Fruit fly (Drosophila melanogaster) whole organism, wandering third instar larva: ENCODE data around the gene CG15740.
A peak's percentile ranks its signal among the peaks of the same experiment; 100 is the strongest.

Source experiments
- Abd-B ChIP-seq: fragments of >200 bp; optimal IDR thresholded peaks from 2 replicates; lab custom pipeline; 2017; ENCODE audit warnings: missing biosample characterization, missing genetic modification characterization
- CG32264 ChIP-seq: fragments of 200-800 bp; sonication (Bioruptor generic); optimal IDR thresholded peaks from 2 replicates; lab custom pipeline; 2016; ENCODE audit warnings: missing biosample characterization, missing genetic modification characterization
- CG9705 ChIP-seq: fragments of 200-800 bp; sonication (Bioruptor generic); optimal IDR thresholded peaks from 2 replicates; lab custom pipeline; 2018; ENCODE audit warnings: missing biosample characterization, mild to moderate bottlenecking, missing genetic modification characterization
- CrebA ChIP-seq: fragments of 200-800 bp; sonication (Bioruptor generic); optimal IDR thresholded peaks from 2 replicates; lab custom pipeline; 2016; ENCODE audit warnings: missing biosample characterization, mild to moderate bottlenecking, missing genetic modification characterization, borderline replicate concordance
- Dif ChIP-seq: fragments of 200-275, 200-300 bp; sonication (Bioruptor generic); optimal IDR thresholded peaks from 2 replicates; lab custom pipeline; 2018; ENCODE audit warnings: missing biosample characterization, missing genetic modification characterization; ENCODE audit not compliant: partially characterized antibody
- HLH106 ChIP-seq: fragments of 200-800 bp; optimal IDR thresholded peaks from 3 replicates; lab custom pipeline; 2019; ENCODE audit warnings: missing biosample characterization, mild to moderate bottlenecking, missing genetic modification characterization, moderate library complexity
- Hnf4 ChIP-seq: fragments of 200-800 bp; sonication (Bioruptor generic); optimal IDR thresholded peaks from 2 replicates; lab custom pipeline; 2016; ENCODE audit warnings: missing biosample characterization, mild to moderate bottlenecking, missing genetic modification characterization
- Hr83 ChIP-seq: fragments of 200-300 bp; sonication (Bioruptor generic); optimal IDR thresholded peaks from 2 replicates; lab custom pipeline; 2016; ENCODE audit warnings: missing biosample characterization, mild to moderate bottlenecking, missing genetic modification characterization, moderate library complexity; ENCODE audit not compliant: poor library complexity, severe bottlenecking
- Jra ChIP-seq: sonication (Bioruptor generic); optimal IDR thresholded peaks from 2 replicates; lab custom pipeline; 2016; ENCODE audit warnings: missing biosample characterization, missing genetic modification characterization
- Mio ChIP-seq: sonication (Bioruptor generic); optimal IDR thresholded peaks from 2 replicates; lab custom pipeline; 2016; ENCODE audit warnings: missing biosample characterization, missing genetic modification characterization
- Myc ChIP-seq: fragments of >200 bp; optimal IDR thresholded peaks from 2 replicates; lab custom pipeline; 2017
- N ChIP-seq: fragments of >200 bp; optimal IDR thresholded peaks from 2 replicates; lab custom pipeline; 2018; ENCODE audit warnings: missing biosample characterization, missing external identifiers, missing genetic modification characterization
- Rel ChIP-seq, 2 experiments: fragments of 200-800 bp; sonication (Bioruptor generic) in 1 of 2; optimal IDR thresholded peaks; 2 replicates in 1 of 2; 3 replicates in 1 of 2; lab custom pipeline; 2016 to 2019; ENCODE audit warnings: mild to moderate bottlenecking in 2 of 2, missing biosample characterization in 2 of 2, missing genetic modification characterization in 2 of 2, moderate library complexity in 1 of 2
- Sp1 ChIP-seq: fragments of 200-800 bp; sonication (Bioruptor generic); optimal IDR thresholded peaks from 3 replicates; lab custom pipeline; 2019; ENCODE audit warnings: missing biosample characterization, mild to moderate bottlenecking, missing genetic modification characterization, moderate library complexity
- Vsx2 ChIP-seq: fragments of 200-300, 225-300 bp; sonication (Bioruptor generic); optimal IDR thresholded peaks from 2 replicates; lab custom pipeline; 2018; ENCODE audit warnings: missing biosample characterization, missing genetic modification characterization; ENCODE audit not compliant: partially characterized antibody
- br ChIP-seq: fragments of 200-800 bp; sonication (Bioruptor generic); optimal IDR thresholded peaks from 2 replicates; lab custom pipeline; 2016; ENCODE audit warnings: missing biosample characterization, missing genetic modification characterization
- brk ChIP-seq: fragments of 200-800 bp; sonication (Bioruptor generic); optimal IDR thresholded peaks from 2 replicates; lab custom pipeline; 2016; ENCODE audit warnings: missing biosample characterization, mild to moderate bottlenecking, missing genetic modification characterization
- dl ChIP-seq, 2 experiments: fragments of 175-275, 200-275 bp in 1 of 2; fragments of 200-275 bp in 1 of 2; sonication (Bioruptor generic); optimal IDR thresholded peaks; lab custom pipeline; 2018; ENCODE audit warnings: mild to moderate bottlenecking in 2 of 2, missing biosample characterization in 2 of 2, missing genetic modification characterization in 2 of 2, moderate library complexity in 2 of 2; ENCODE audit not compliant: partially characterized antibody in 2 of 2, insufficient read depth in 1 of 2
- dmrt93B ChIP-seq: fragments of 200-800 bp; sonication (Bioruptor generic); optimal IDR thresholded peaks from 2 replicates; lab custom pipeline; 2018; ENCODE audit warnings: missing biosample characterization, mild to moderate bottlenecking, missing genetic modification characterization
- ey ChIP-seq: fragments of 200-800 bp; sonication (Bioruptor generic); optimal IDR thresholded peaks from 2 replicates; lab custom pipeline; 2016; ENCODE audit warnings: missing biosample characterization, missing genetic modification characterization
- foxo ChIP-seq, 2 experiments: fragments of 200-800 bp; sonication (Bioruptor generic); optimal IDR thresholded peaks; 2 replicates in 1 of 2; 3 replicates in 1 of 2; lab custom pipeline; 2016 to 2017; ENCODE audit warnings: missing biosample characterization in 2 of 2, missing genetic modification characterization in 2 of 2
- fru ChIP-seq: fragments of 200-800 bp; sonication (Bioruptor generic); optimal IDR thresholded peaks from 3 replicates; lab custom pipeline; 2016; ENCODE audit warnings: missing biosample characterization, mild to moderate bottlenecking, missing genetic modification characterization
- h ChIP-seq: fragments of 200-800 bp; sonication (Bioruptor generic); optimal IDR thresholded peaks from 3 replicates; lab custom pipeline; 2016; ENCODE audit warnings: missing biosample characterization, mild to moderate bottlenecking, missing genetic modification characterization
- jim ChIP-seq: fragments of 175-275, 200-325 bp; sonication (Bioruptor generic); optimal IDR thresholded peaks from 2 replicates; lab custom pipeline; 2016; ENCODE audit warnings: missing biosample characterization, mild to moderate bottlenecking, missing genetic modification characterization
- lola ChIP-seq: fragments of >200 bp; optimal IDR thresholded peaks from 2 replicates; lab custom pipeline; 2017; ENCODE audit warnings: missing biosample characterization, missing genetic modification characterization
- pan ChIP-seq: fragments of >200 bp; optimal IDR thresholded peaks from 2 replicates; lab custom pipeline; 2017
- psq ChIP-seq: fragments of 200-800 bp; sonication (Bioruptor generic); optimal IDR thresholded peaks from 3 replicates; lab custom pipeline; 2017; ENCODE audit warnings: missing biosample characterization, mild to moderate bottlenecking, missing genetic modification characterization, moderate library complexity
- rgr ChIP-seq: fragments of 200-800 bp; sonication (Bioruptor generic); optimal IDR thresholded peaks from 3 replicates; lab custom pipeline; 2016; ENCODE audit warnings: missing biosample characterization, mild to moderate bottlenecking, missing genetic modification characterization
- sage ChIP-seq: fragments of 200-800 bp; sonication (Bioruptor generic); optimal IDR thresholded peaks from 2 replicates; lab custom pipeline; 2016; ENCODE audit warnings: missing biosample characterization, mild to moderate bottlenecking, missing genetic modification characterization
- tai ChIP-seq: sonication (Bioruptor generic); optimal IDR thresholded peaks from 2 replicates; lab custom pipeline; 2016; ENCODE audit warnings: missing biosample characterization, missing genetic modification characterization
- usp ChIP-seq: fragments of >200 bp; optimal IDR thresholded peaks from 2 replicates; lab custom pipeline; 2017; ENCODE audit warnings: missing biosample characterization, missing genetic modification characterization
- woc ChIP-seq: sonication (Bioruptor generic); optimal IDR thresholded peaks from 2 replicates; lab custom pipeline; 2016; ENCODE audit warnings: missing biosample characterization, mild to moderate bottlenecking, missing genetic modification characterization

The CG15740 gene

DNA sequence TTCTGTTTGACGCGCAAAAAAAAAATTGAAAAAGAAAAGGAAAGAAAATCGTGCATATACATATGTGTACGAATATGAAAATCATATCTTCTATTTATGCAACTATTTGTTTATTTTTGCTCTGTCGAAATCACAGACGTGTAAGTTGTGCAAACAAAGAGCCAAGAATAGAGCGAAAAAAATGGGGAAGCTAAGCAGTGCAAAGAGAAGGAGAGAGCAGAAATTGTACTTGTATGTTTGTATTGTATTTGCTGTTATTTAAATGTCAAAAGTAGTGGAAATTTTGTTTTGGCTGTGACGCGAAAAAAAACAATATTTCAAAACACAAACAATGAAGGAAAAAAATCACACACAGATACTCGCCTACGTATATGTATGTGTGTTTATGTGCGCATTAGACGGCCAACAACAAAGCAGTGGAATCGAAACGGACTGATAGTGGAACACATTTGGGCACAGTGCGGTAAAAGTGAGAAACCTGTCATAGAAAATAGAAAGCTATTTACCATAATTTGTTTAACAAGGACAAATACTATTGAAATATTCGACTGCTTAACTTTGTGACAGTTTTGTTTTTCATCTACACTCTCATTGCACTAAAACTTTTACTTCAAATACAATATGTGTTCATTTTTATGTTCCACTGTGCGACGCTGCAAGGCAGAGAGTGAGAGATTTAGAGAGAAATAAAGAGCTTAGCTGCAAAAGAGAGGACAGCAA, 27.7 kb downstream of the CG15740 start (continued):
- TF ChIP-seq Hr83 (GFP tag; lab: Kevin White, UChicago) (no peak), Sp1 (GFP tag; lab: Kevin White, UChicago) (peak; percentile 91), CrebA (GFP tag; lab: Kevin White, UChicago) (peak; percentile 78), ey (peak; percentile 96), fru (GFP tag; lab: Kevin White, UChicago) (peak; percentile 96), rgr (peak; percentile 97)

- no peak for TF ChIP-seq dmrt93B (GFP tag; lab: Kevin White, UChicago)
- no peak for TF ChIP-seq jim (GFP tag; lab: Kevin White, UChicago)
- TF ChIP-seq foxo (GFP tag; optimal IDR thresholded peaks at IDR 0.05; lab: Kevin White, UChicago), result no peak
- no peak for TF ChIP-seq pan (lab: Kevin White, UChicago)
- TF ChIP-seq Dif (GFP tag; lab: Kevin White, UChicago), result peak; percentile 64
- no peak for TF ChIP-seq Hr83 (GFP tag; lab: Kevin White, UChicago)
- TF ChIP-seq CG32264, result no peak
- TF ChIP-seq Vsx2, result no peak
- TF ChIP-seq tai (GFP tag; lab: Kevin White, UChicago), result no peak
- TF ChIP-seq psq (GFP tag; lab: Kevin White, UChicago), result peak; percentile 89
- no peak for TF ChIP-seq Mio
- TF ChIP-seq fru (GFP tag; lab: Kevin White, UChicago), result no peak
- TF ChIP-seq dl (GFP tag; optimal IDR thresholded peaks at IDR 0.05; lab: Kevin White, UChicago; ENCODE audit: insufficient read depth in 1 of 2, partially characterized antibody in 2 of 2), result peak; percentile 44 to 64
- peak; percentile 38 for TF ChIP-seq Rel (GFP tag; optimal IDR thresholded peaks at IDR 0.05; lab: Kevin White, UChicago)
- no peak for TF ChIP-seq Rel (tag; optimal IDR thresholded peaks at IDR 0.05; lab: Kevin White, UChicago)
- TF ChIP-seq CrebA (GFP tag; lab: Kevin White, UChicago), result no peak
- no peak for TF ChIP-seq brk (GFP tag; lab: Kevin White, UChicago)
- TF ChIP-seq Myc (lab: Kevin White, UChicago), result no peak
- TF ChIP-seq h (GFP tag; lab: Kevin White, UChicago), result no peak
- no peak for TF ChIP-seq N (GFP tag; lab: Kevin White, UChicago)
- no peak for TF ChIP-seq lola
- no peak for TF ChIP-seq Hnf4 (GFP tag; lab: Kevin White, UChicago)
- no peak for TF ChIP-seq ey
- no peak for TF ChIP-seq CG9705 (GFP tag; lab: Kevin White, UChicago)
- no peak for TF ChIP-seq br (GFP tag; lab: Kevin White, UChicago)
- no peak for TF ChIP-seq HLH106 (tag; lab: Kevin White, UChicago)
- no peak for TF ChIP-seq Jra (GFP tag; lab: Kevin White, UChicago)
- no peak for TF ChIP-seq Abd-B
- TF ChIP-seq usp (GFP tag; lab: Kevin White, UChicago), result no peak
- TF ChIP-seq woc (GFP tag; lab: Kevin White, UChicago), result no peak
- no peak for TF ChIP-seq sage (GFP tag; lab: Kevin White, UChicago)
These were observed 28.5 kb downstream of the CG15740 start for dm6 chrX:11817183-11817972.

DNA sequence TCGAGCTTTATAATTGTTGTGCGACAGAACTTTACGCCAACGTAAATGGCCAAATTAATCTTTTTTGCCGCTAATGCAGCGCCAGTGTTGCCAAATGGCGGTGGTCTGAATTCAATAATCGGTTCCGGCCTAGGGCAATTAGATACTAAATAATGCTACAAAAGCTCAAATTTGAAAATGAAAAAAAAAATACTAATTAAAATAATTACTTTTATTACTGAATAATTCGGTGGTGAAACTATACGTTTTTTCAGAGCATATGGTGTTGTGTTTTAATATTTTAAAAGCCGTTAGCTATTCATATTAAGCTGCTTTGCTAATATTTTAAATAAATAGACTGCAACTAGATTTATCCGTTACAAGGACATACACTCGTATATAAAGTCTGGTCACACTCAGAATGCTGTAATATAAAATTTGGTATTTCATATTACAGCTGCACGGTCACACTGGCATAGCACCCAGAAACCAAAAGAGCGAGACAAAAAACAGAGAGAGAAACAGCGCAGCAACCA, 29.4 kb downstream of the CG15740 start, which contains the start of the genes CG1578 and rudhira:
CG1578 (minus strand) TSS at position 118 of the 515 bp plus-strand sequence.
rudhira (plus strand) TSS at position 465 of the 515 bp plus-strand sequence.
- TF ChIP-seq HLH106 (tag; lab: Kevin White, UChicago), result peak; percentile 11
- peak; percentile 24 for TF ChIP-seq fru (GFP tag; lab: Kevin White, UChicago)
- no peak for TF ChIP-seq CG9705 (GFP tag; lab: Kevin White, UChicago)
- TF ChIP-seq Sp1 (GFP tag; lab: Kevin White, UChicago), result no peak
